Worm (Caenorhabditis elegans) whole organism, L4/young adult: ENCODE measurements around the gene gut-2.

Experiments
- W03F9.2 ChIP-seq: fragments of 150-350 bp; optimal IDR thresholded peaks from 2 replicates; lab custom pipeline; 2014; ENCODE audit warnings: missing biosample characterization, missing genetic modification characterization
- dao-5 ChIP-seq: sonication (generic microtip); optimal IDR thresholded peaks from 2 replicates; lab custom pipeline; 2016; ENCODE audit warnings: missing genotype, missing genetic modification characterization, moderate library complexity, missing compliant biosample characterization

DNA sequence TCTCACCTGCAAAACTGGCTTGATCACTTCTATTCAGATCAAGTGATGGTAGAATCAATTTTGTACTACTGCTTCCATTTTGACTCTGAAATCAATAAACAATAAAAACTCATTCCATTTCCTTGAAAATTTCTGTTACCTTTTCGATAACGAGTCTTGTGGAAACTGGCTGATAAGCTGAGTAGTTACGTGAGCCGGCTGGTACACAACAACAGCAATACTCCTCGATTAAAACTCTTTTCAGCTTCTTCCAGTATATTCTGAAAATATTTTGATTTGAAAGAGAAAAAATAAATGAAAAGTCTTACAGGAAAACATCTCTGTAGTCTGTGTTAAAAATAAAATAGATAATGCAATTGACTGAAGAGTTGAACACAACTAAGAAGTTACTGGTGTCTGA, 35.0 kb downstream of the gut-2 start:
- TF ChIP-seq W03F9.2 (no peak), dao-5 (tag; lab: Kevin White, UChicago) (no peak)
